Worm (Caenorhabditis elegans) whole organism, L2 larva: ENCODE measurements around the gene fbxo-11.2.
A peak's percentile ranks its signal among the peaks of the same experiment; 100 is the strongest.
"Not testable (repeated sequence)": the region's sequence is repeated elsewhere in the genome, so short reads cannot be mapped to it uniquely, and the experiment has no call there.

ENCODE experiments used
- R02D3.7 ChIP-seq: fragments of 150-350 bp; optimal IDR thresholded peaks from 2 replicates; lab custom pipeline; 2014; ENCODE audit warnings: missing biosample characterization, missing genetic modification characterization
- Y55F3AM.14 ChIP-seq: fragments of 200-800 bp; sonication (Bioruptor generic); optimal IDR thresholded peaks from 2 replicates; lab custom pipeline; 2018; ENCODE audit warnings: mild to moderate bottlenecking, missing genetic modification characterization, missing compliant biosample characterization
- ZK546.5 ChIP-seq: sonication (generic microtip); optimal IDR thresholded peaks from 2 replicates; lab custom pipeline; 2017; ENCODE audit warnings: missing biosample characterization, missing genetic modification characterization
- alr-1 ChIP-seq: fragments of 150-350 bp; optimal IDR thresholded peaks from 2 replicates; lab custom pipeline; 2014; ENCODE audit warnings: missing biosample characterization, missing genetic modification characterization
- aly-2 ChIP-seq: fragments of 150-350 bp; optimal IDR thresholded peaks from 2 replicates; lab custom pipeline; 2014; ENCODE audit warnings: missing biosample characterization, missing genetic modification characterization
- ama-1 ChIP-seq: fragments of 150-350 bp; optimal IDR thresholded peaks from 2 replicates; lab custom pipeline; 2018; ENCODE audit warnings: inconsistent platforms
- blmp-1 ChIP-seq: sonication (generic microtip); optimal IDR thresholded peaks from 2 replicates; lab custom pipeline; 2017; ENCODE audit warnings: missing genetic modification characterization, mild to moderate bottlenecking, missing compliant biosample characterization, antibody characterized with exemption, moderate library complexity; ENCODE audit not compliant: insufficient read depth
- ceh-16 ChIP-seq: fragments of 150-350 bp; optimal IDR thresholded peaks from 2 replicates; lab custom pipeline; 2014; ENCODE audit warnings: missing biosample characterization, missing genetic modification characterization
- ceh-82 ChIP-seq: fragments of 150-350 bp; optimal IDR thresholded peaks from 2 replicates; lab custom pipeline; 2014; ENCODE audit warnings: missing biosample characterization, missing genetic modification characterization
- crh-2 ChIP-seq: sonication (generic microtip); optimal IDR thresholded peaks from 2 replicates; lab custom pipeline; 2017; ENCODE audit warnings: missing biosample characterization, missing genetic modification characterization
- dmd-4 ChIP-seq: sonication (generic microtip); optimal IDR thresholded peaks from 2 replicates; lab custom pipeline; 2017; ENCODE audit warnings: missing biosample characterization, missing genetic modification characterization
- elt-1 ChIP-seq: fragments of 150-350 bp; optimal IDR thresholded peaks from 2 replicates; lab custom pipeline; 2014; ENCODE audit warnings: missing biosample characterization, missing genetic modification characterization
- fos-1 ChIP-seq: fragments of 150-350 bp; optimal IDR thresholded peaks from 2 replicates; lab custom pipeline; 2014; ENCODE audit warnings: missing biosample characterization, missing genetic modification characterization
- gmeb-1 ChIP-seq: fragments of 150-350 bp; optimal IDR thresholded peaks from 2 replicates; lab custom pipeline; 2014; ENCODE audit warnings: missing biosample characterization, missing genetic modification characterization
- lin-13 ChIP-seq: fragments of 150-350 bp; optimal IDR thresholded peaks from 2 replicates; lab custom pipeline; 2014; ENCODE audit warnings: missing biosample characterization, missing genetic modification reagents, missing genetic modification characterization
- lin-39 ChIP-seq: fragments of 150-350 bp; optimal IDR thresholded peaks from 2 replicates; lab custom pipeline; 2014; ENCODE audit warnings: missing biosample characterization, missing genetic modification reagents, missing genetic modification characterization
- mab-5 ChIP-seq: fragments of 150-350 bp; optimal IDR thresholded peaks from 2 replicates; lab custom pipeline; 2014; ENCODE audit warnings: missing biosample characterization, missing genetic modification characterization
- mbf-1 ChIP-seq: sonication (generic microtip); optimal IDR thresholded peaks from 2 replicates; lab custom pipeline; 2017; ENCODE audit warnings: missing biosample characterization, missing genetic modification characterization
- nhr-10 ChIP-seq: sonication (generic microtip); optimal IDR thresholded peaks from 2 replicates; lab custom pipeline; 2017; ENCODE audit warnings: missing biosample characterization, missing genetic modification characterization
- nhr-11 ChIP-seq: fragments of 150-350 bp; optimal IDR thresholded peaks from 2 replicates; lab custom pipeline; 2014; ENCODE audit warnings: missing biosample characterization, missing genetic modification characterization
- nhr-12 ChIP-seq: fragments of 150-350 bp; optimal IDR thresholded peaks from 2 replicates; lab custom pipeline; 2014; ENCODE audit warnings: missing biosample characterization, missing genetic modification characterization
- nhr-129 ChIP-seq: fragments of 150-350 bp; optimal IDR thresholded peaks from 2 replicates; lab custom pipeline; 2014; ENCODE audit warnings: missing biosample characterization, missing genetic modification characterization
- nhr-21 ChIP-seq: fragments of 150-350 bp; optimal IDR thresholded peaks from 2 replicates; lab custom pipeline; 2014; ENCODE audit warnings: missing biosample characterization, missing genetic modification characterization
- nhr-23 ChIP-seq: fragments of 150-350 bp; optimal IDR thresholded peaks from 2 replicates; lab custom pipeline; 2014; ENCODE audit warnings: missing biosample characterization, missing genetic modification reagents, missing genetic modification characterization
- nhr-25 ChIP-seq: fragments of 150-350 bp; sonication (generic microtip); optimal IDR thresholded peaks from 3 replicates; lab custom pipeline; 2014; ENCODE audit warnings: missing biosample characterization, missing genetic modification characterization
- nhr-77 ChIP-seq: fragments of 150-350 bp; optimal IDR thresholded peaks from 2 replicates; lab custom pipeline; 2014; ENCODE audit warnings: missing biosample characterization, missing genetic modification characterization
- peb-1 ChIP-seq: fragments of 150-350 bp; optimal IDR thresholded peaks from 2 replicates; lab custom pipeline; 2014; ENCODE audit warnings: missing biosample characterization, missing genetic modification characterization
- sem-4 ChIP-seq: fragments of 150-350 bp; optimal IDR thresholded peaks from 2 replicates; lab custom pipeline; 2014; ENCODE audit warnings: missing biosample characterization, missing genetic modification reagents, missing genetic modification characterization
- skn-1 ChIP-seq: sonication (generic microtip); optimal IDR thresholded peaks from 2 replicates; lab custom pipeline; 2017; ENCODE audit warnings: missing biosample characterization, missing genetic modification characterization
- sma-3 ChIP-seq: sonication (generic microtip); optimal IDR thresholded peaks from 2 replicates; lab custom pipeline; 2016; ENCODE audit warnings: missing genetic modification reagents, missing genetic modification characterization, missing compliant biosample characterization
- sma-9 ChIP-seq, 2 experiments: fragments of 150-350 bp in 1 of 2; sonication (generic microtip) in 1 of 2; optimal IDR thresholded peaks; 2 replicates each; lab custom pipeline; 2014 to 2016; ENCODE audit warnings: missing genetic modification characterization in 2 of 2, mild to moderate bottlenecking in 1 of 2, missing biosample characterization in 1 of 2, missing compliant biosample characterization in 1 of 2, missing genetic modification reagents in 1 of 2, moderate library complexity in 1 of 2
- snpc-4 ChIP-seq: fragments of 150-350 bp; optimal IDR thresholded peaks from 2 replicates; lab custom pipeline; 2014; ENCODE audit warnings: missing biosample characterization, missing genetic modification characterization
- ztf-1 ChIP-seq: fragments of 200-800 bp; sonication (Bioruptor generic); conservative IDR thresholded peaks from 2 replicates; pipeline ENCODE4 v1.3.6; 2022; ENCODE audit warnings: missing genetic modification characterization, missing compliant biosample characterization
- ztf-11 ChIP-seq: sonication (generic microtip); optimal IDR thresholded peaks from 2 replicates; lab custom pipeline; 2017; ENCODE audit warnings: missing biosample characterization, missing genetic modification characterization
- ztf-4 ChIP-seq: fragments of 150-350 bp; optimal IDR thresholded peaks from 2 replicates; lab custom pipeline; 2014; ENCODE audit warnings: missing biosample characterization, missing genetic modification characterization

fbxo-11.2 gene

ce11 chrIII:1080536-1080935, 27.5 kb upstream of the fbxo-11.2 start, which contains the start of the genes rab-18 and kbp-4 (continued):
- TF ChIP-seq nhr-23 (tag; lab: Kevin White, UChicago) (no peak), mbf-1 (tag; lab: Kevin White, UChicago) (no peak), alr-1 (tag; lab: Kevin White, UChicago) (no peak), fos-1 (tag; lab: Kevin White, UChicago) (peak; percentile 92), blmp-1 (peak; percentile 75), nhr-77 (tag; lab: Kevin White, UChicago) (no peak), nhr-129 (tag; lab: Kevin White, UChicago) (peak; percentile 91), nhr-25 (tag; lab: Kevin White, UChicago) (peak; percentile 92), peb-1 (tag; lab: Kevin White, UChicago) (no peak), ZK546.5 (tag; lab: Kevin White, UChicago) (peak; percentile 64), ztf-1 (GFP tag; lab: Robert Waterston, UW) (no peak), nhr-10 (tag; lab: Kevin White, UChicago) (peak; percentile 32), sem-4 (tag; lab: Kevin White, UChicago) (peak; percentile 94), skn-1 (tag; lab: Kevin White, UChicago) (peak; percentile 80), gmeb-1 (tag; lab: Kevin White, UChicago) (peak; percentile 98)
- TF ChIP-seq, all 48 proteins: peak for 33

ce11 chrIII:1076383-1076782, 23.3 kb upstream of the fbxo-11.2 start, which contains the start of gene uaf-1:
TSS of gene uaf-1 (minus strand) at chrIII:1076555.
- TF ChIP-seq ZK546.5, ztf-11, nhr-12 (tag; lab: Kevin White, UChicago): not testable (repeated sequence)
- TF ChIP-seq, all 48 proteins: peak for 0; not testable (repeated sequence) for 48

DNA sequence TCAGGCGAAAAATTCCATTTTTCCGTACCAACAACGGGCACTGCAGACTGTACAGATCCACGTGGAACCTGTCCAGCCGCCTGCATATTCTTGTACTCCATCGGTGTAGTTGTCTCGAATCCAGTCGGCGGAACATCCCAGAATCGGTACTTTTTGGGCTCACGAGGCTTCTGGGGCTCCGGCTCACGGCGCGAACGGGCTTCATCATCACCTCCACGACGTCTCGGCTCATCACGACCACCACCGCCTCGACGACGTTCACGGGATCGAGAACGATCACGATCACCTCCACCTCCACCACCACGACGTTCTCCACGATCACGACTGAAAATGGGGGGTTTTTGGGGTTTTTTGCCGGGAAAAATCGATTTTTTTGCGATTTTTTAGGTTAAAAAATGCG, 21.1 kb upstream of the fbxo-11.2 start:
- no peak for TF ChIP-seq snpc-4 (tag; lab: Kevin White, UChicago)
- no peak for TF ChIP-seq sma-3 (GFP tag; lab: Kevin White, UChicago)
- TF ChIP-seq elt-1 (tag; lab: Kevin White, UChicago): no peak
- TF ChIP-seq ceh-16 (tag; lab: Kevin White, UChicago): no peak
- no peak for TF ChIP-seq ceh-82 (tag; lab: Kevin White, UChicago)
- no peak for TF ChIP-seq nhr-21 (tag; lab: Kevin White, UChicago)
- no peak for TF ChIP-seq crh-2 (tag; lab: Kevin White, UChicago)
- no peak for TF ChIP-seq ZK546.5 (tag; lab: Kevin White, UChicago)
- TF ChIP-seq ztf-4 (tag; lab: Kevin White, UChicago): no peak
- no peak for TF ChIP-seq nhr-10 (tag; lab: Kevin White, UChicago)
- TF ChIP-seq blmp-1: no peak
- TF ChIP-seq nhr-129 (tag; lab: Kevin White, UChicago): no peak
- TF ChIP-seq R02D3.7: no peak
- no peak for TF ChIP-seq nhr-11 (tag; lab: Kevin White, UChicago)
- no peak for TF ChIP-seq gmeb-1 (tag; lab: Kevin White, UChicago)
- TF ChIP-seq nhr-25 (tag; lab: Kevin White, UChicago): no peak
- no peak for TF ChIP-seq mbf-1 (tag; lab: Kevin White, UChicago)

DNA sequence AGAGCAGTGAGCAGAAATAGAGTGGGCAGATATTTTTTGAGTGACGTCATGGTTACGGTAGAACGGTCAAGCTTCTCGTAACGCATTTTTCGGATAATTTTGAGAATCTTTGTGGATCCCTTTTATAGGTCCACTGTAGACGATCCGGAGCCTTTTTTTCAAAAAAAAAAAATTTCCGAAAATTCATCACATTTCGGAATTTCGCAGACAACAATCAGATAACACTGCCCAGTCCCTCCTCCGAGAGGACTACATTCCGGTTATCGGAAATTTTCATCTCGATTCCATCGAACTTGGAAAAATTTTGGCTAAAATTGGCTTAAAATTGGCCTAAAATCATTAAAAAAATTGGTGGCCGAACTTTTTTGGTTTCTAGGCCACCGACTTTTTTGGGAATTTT, 6.9 kb upstream of the fbxo-11.2 start, which contains the start of gene BE0003N10.6:
TSS of gene BE0003N10.6 (minus strand) at position 101 of the 400 bp plus-strand sequence.
- no peak for TF ChIP-seq lin-39 (tag; lab: Kevin White, UChicago)
- TF ChIP-seq Y55F3AM.14: no peak

DNA sequence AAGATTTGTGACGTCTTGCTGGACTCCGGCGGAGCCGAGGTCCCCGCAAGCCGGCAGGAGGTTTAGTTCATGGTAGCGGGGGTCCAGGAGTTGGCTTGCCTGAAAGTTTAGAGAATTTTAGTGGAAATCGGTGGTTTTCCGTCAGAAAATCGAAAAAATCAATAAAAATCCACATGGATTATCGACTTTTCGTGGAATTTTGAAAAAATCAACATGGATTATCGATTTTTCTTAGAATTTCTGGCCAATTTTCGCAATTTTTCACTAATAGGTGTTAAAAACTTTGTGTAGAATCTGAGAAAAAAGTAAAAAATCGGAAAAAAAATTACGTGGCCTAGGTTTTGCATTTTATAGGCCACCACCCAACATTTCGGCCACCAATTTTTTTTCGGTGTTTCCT, 5.8 kb upstream of the fbxo-11.2 start:
- TF ChIP-seq ZK546.5 (tag; lab: Kevin White, UChicago) (no peak), skn-1 (tag; lab: Kevin White, UChicago) (no peak), ztf-4 (tag; lab: Kevin White, UChicago) (no peak), ama-1 (no peak), R02D3.7 (no peak), peb-1 (tag; lab: Kevin White, UChicago) (no peak), dmd-4 (tag; lab: Kevin White, UChicago) (no peak), nhr-23 (tag; lab: Kevin White, UChicago) (no peak), alr-1 (tag; lab: Kevin White, UChicago) (no peak), aly-2 (tag; lab: Kevin White, UChicago) (no peak), lin-13 (GFP tag; lab: Kevin White, UChicago) (no peak), crh-2 (tag; lab: Kevin White, UChicago) (no peak), gmeb-1 (tag; lab: Kevin White, UChicago) (no peak), fos-1 (tag; lab: Kevin White, UChicago) (no peak), ceh-82 (tag; lab: Kevin White, UChicago) (no peak), mab-5 (no peak), sma-9 (GFP tag; optimal IDR thresholded peaks at IDR 0.05; lab: Kevin White, UChicago) (no peak), sma-9 (tag; optimal IDR thresholded peaks at IDR 0.05; lab: Kevin White, UChicago) (no peak), nhr-77 (tag; lab: Kevin White, UChicago) (no peak)
